Worm (Caenorhabditis elegans): Measurements from ENCODE around the gene sgn-1.

sgn-1 gene

ce11 chrII:8761739-8762138 lies 21.7 kb downstream of the sgn-1 start:
- TF ChIP-seq rpc-1 (optimal IDR thresholded peaks at IDR 0.05) (no peak), rpc-1 (tag; optimal IDR thresholded peaks at IDR 0.05) (no peak), lin-26 (GFP tag; IDR thresholded peaks at IDR 0.05) (no peak), ztf-28 (GFP tag; IDR thresholded peaks at IDR 0.05) (no peak), nhr-80 (tag; optimal IDR thresholded peaks at IDR 0.05) (peak; percentile 55)

DNA sequence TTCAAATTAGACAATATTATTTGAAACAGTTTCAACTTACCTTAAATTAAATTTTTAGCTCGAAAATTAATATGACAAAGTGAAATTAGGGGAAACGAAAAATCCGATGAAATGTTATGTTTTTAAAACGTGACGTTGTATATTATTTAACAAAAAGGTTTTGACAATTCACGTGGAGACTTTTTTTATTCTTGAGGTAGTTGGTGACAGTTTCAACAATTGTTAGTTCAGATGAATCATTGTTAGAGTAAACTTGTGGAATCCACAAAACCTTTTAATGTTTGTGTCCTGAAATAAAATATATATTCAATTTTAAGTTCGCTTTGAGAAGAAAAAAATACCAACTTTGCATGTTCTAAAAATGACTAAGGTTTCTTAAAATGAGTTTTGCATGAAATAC lies 24.0 kb downstream of the sgn-1 start, which contains the start of gene fut-1:
TSS of gene fut-1 (minus strand) at position 101 of the 400 bp plus-strand sequence.
- TF ChIP-seq T26A5.8 (tag; optimal IDR thresholded peaks at IDR 0.05): no peak
- TF ChIP-seq mxl-1 (tag; optimal IDR thresholded peaks at IDR 0.05): no peak
- no peak for TF ChIP-seq C06A6.2 (GFP tag; conservative IDR thresholded peaks at IDR 0.05)
- no peak for TF ChIP-seq dpl-1 (GFP tag; optimal IDR thresholded peaks at IDR 0.05)
- no peak for TF ChIP-seq ztf-3 (GFP tag; optimal IDR thresholded peaks at IDR 0.05)
- no peak for TF ChIP-seq lin-26 (GFP tag; IDR thresholded peaks at IDR 0.05)
- TF ChIP-seq K11D2.4 (GFP tag; IDR thresholded peaks at IDR 0.05): no peak
- no peak for TF ChIP-seq xnd-1 (tag; optimal IDR thresholded peaks at IDR 0.05)
- no peak for TF ChIP-seq chd-7 (tag; optimal IDR thresholded peaks at IDR 0.05)
- TF ChIP-seq nhr-90 (tag; optimal IDR thresholded peaks at IDR 0.05): no peak
- no peak for TF ChIP-seq attf-6 (GFP tag; IDR thresholded peaks at IDR 0.05)
- no peak for TF ChIP-seq fkh-3 (tag; optimal IDR thresholded peaks at IDR 0.05)

DNA sequence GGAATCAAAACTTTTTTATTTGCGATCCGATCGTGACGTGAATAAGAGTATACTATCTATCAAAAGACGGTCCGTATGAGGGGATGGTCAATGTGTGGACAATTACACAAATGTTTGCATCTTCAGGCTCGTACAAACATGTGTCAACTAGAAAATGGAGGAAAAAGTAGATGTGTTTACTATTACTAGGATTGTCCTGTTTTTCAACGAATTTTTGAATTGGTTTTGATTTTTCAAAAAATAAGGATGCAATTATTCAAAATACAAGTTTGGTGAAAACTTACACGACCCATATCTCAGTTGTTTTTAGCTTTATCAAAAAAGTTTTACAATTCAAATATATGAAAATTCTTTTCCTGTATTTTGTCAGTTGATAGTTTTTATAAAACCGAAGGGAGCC lies 28.2 kb downstream of the sgn-1 start, which contains the start of gene K08F8.7:
TSS of gene K08F8.7 (minus strand) at position 101 of the 400 bp plus-strand sequence.
- TF ChIP-seq atf-7 (tag; optimal IDR thresholded peaks at IDR 0.05) (no peak), snpc-1.3 (tag; optimal IDR thresholded peaks at IDR 0.05; ENCODE audit: insufficient read depth) (no peak), ztf-18 (tag; optimal IDR thresholded peaks at IDR 0.05) (no peak), hrde-1 (tag; optimal IDR thresholded peaks at IDR 0.05; ENCODE audit: borderline replicate concordance) (no peak), snpc-1.1 (tag; optimal IDR thresholded peaks at IDR 0.05; ENCODE audit: insufficient read depth) (no peak), Y95B8A.8 (GFP tag; IDR thresholded peaks at IDR 0.05) (no peak), him-1 (tag; optimal IDR thresholded peaks at IDR 0.05) (no peak), F49E8.2 (tag; optimal IDR thresholded peaks at IDR 0.05; ENCODE audit: insufficient read depth) (no peak), hmg-1.2 (GFP tag; IDR thresholded peaks at IDR 0.05) (no peak), D2030.7 (GFP tag; IDR thresholded peaks at IDR 0.05) (no peak), lin-54 (GFP tag; optimal IDR thresholded peaks at IDR 0.05) (no peak)

DNA sequence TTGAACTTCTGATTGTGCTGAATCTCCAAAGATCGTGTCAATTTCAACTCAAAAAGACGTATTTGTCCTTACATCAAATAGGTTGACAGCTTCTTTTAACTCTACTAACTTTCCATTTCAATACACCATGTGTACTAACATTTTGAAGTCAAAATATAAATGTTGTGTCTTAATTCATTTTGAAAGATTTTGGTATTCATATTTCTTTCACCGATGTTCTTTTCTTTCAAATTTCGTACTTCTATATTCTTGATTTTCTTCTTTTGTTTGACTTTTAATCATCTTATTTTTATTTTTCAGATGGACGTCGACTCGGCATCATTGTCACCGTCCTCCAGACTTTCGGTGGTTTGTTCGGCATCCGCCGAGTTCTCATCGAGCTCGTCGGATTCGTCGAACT lies 31.8 kb downstream of the sgn-1 start, which contains the start of gene atf-2:
TSS of gene atf-2 (plus strand) at position 301 of the 400 bp plus-strand sequence.
- no peak for TF ChIP-seq ekl-4 (GFP tag; IDR thresholded peaks at IDR 0.05)
- no peak for TF ChIP-seq tbp1 (GFP tag; optimal IDR thresholded peaks at IDR 0.05)
- TF ChIP-seq lin-54 (GFP tag; optimal IDR thresholded peaks at IDR 0.05): no peak
- TF ChIP-seq repo-1 (tag; optimal IDR thresholded peaks at IDR 0.05): no peak
- no peak for TF ChIP-seq chd-7 (tag; optimal IDR thresholded peaks at IDR 0.05)

ce11 chrII:8751042-8751441 lies 32.4 kb downstream of the sgn-1 start:
- no peak for TF ChIP-seq ets-4 (GFP tag; optimal IDR thresholded peaks at IDR 0.05)
- no peak for TF ChIP-seq ceh-58 (GFP tag; IDR thresholded peaks at IDR 0.05)
- no peak for TF ChIP-seq akir-1 (GFP tag; optimal IDR thresholded peaks at IDR 0.05)
- TF ChIP-seq ekl-4 (GFP tag; IDR thresholded peaks at IDR 0.05): no peak
- no peak for TF ChIP-seq F22D6.2 (tag; optimal IDR thresholded peaks at IDR 0.05)
- TF ChIP-seq aptf-3 (GFP tag; IDR thresholded peaks at IDR 0.05): no peak
